Worm (Caenorhabditis elegans) whole organism, L3 larva: ENCODE measurements around the gene Y17G7B.17.
A peak's percentile ranks its signal among the peaks of the same experiment; 100 is the strongest.

ENCODE experiments used
- R02D3.7 ChIP-seq: fragments of 150-350 bp; optimal IDR thresholded peaks from 2 replicates; lab custom pipeline; 2014; ENCODE audit warnings: missing biosample characterization, missing genetic modification characterization
- ama-1 ChIP-seq: fragments of 150-350 bp; optimal IDR thresholded peaks from 2 replicates; lab custom pipeline; 2018
- ceh-16 ChIP-seq: sonication (generic microtip); optimal IDR thresholded peaks from 2 replicates; lab custom pipeline; 2017; ENCODE audit warnings: missing biosample characterization, missing genetic modification characterization
- ceh-28 ChIP-seq: fragments of 150-350 bp; optimal IDR thresholded peaks from 2 replicates; lab custom pipeline; 2014; ENCODE audit warnings: missing biosample characterization, missing genetic modification reagents, missing genetic modification characterization
- ceh-9 ChIP-seq: sonication (generic microtip); optimal IDR thresholded peaks from 2 replicates; lab custom pipeline; 2018; ENCODE audit warnings: missing biosample characterization, missing genetic modification characterization
- daf-12 ChIP-seq: fragments of 150-350 bp; optimal IDR thresholded peaks from 2 replicates; lab custom pipeline; 2014; ENCODE audit warnings: missing biosample characterization, missing genetic modification reagents, missing genetic modification characterization
- egl-27 ChIP-seq: sonication (generic microtip); optimal IDR thresholded peaks from 4 replicates; lab custom pipeline; 2017; ENCODE audit warnings: missing biosample characterization, missing genetic modification reagents, missing genetic modification characterization
- elt-1 ChIP-seq: fragments of 150-350 bp; optimal IDR thresholded peaks from 2 replicates; lab custom pipeline; 2014; ENCODE audit warnings: missing biosample characterization, missing genetic modification characterization
- eor-1 ChIP-seq, 2 experiments: fragments of 150-350 bp; optimal IDR thresholded peaks; 2 replicates each; lab custom pipeline; 2014 to 2018; ENCODE audit warnings: missing biosample characterization in 2 of 2, missing genetic modification characterization in 2 of 2
- fkh-10 ChIP-seq: sonication (generic microtip); optimal IDR thresholded peaks from 2 replicates; lab custom pipeline; 2017; ENCODE audit warnings: missing biosample characterization, missing genetic modification reagents, missing genetic modification characterization
- fkh-2 ChIP-seq: fragments of 150-350 bp; optimal IDR thresholded peaks from 2 replicates; lab custom pipeline; 2014; ENCODE audit warnings: missing biosample characterization, missing genetic modification reagents, missing genetic modification characterization
- fos-1 ChIP-seq: fragments of 150-350 bp; optimal IDR thresholded peaks from 2 replicates; lab custom pipeline; 2014; ENCODE audit warnings: missing biosample characterization, missing genetic modification characterization
- lin-15B ChIP-seq: fragments of 150-350 bp; optimal IDR thresholded peaks from 2 replicates; lab custom pipeline; 2014; ENCODE audit warnings: missing biosample characterization, missing genetic modification characterization
- lin-39 ChIP-seq: fragments of 150-350 bp; optimal IDR thresholded peaks from 2 replicates; lab custom pipeline; 2018; ENCODE audit warnings: missing biosample characterization, missing genetic modification reagents, missing genetic modification characterization
- lsy-12 ChIP-seq: sonication (generic microtip); optimal IDR thresholded peaks from 2 replicates; lab custom pipeline; 2016; ENCODE audit warnings: mild to moderate bottlenecking, missing genetic modification characterization, missing compliant biosample characterization
- mml-1 ChIP-seq: fragments of 150-350 bp; sonication (generic microtip); optimal IDR thresholded peaks from 3 replicates; lab custom pipeline; 2014; ENCODE audit warnings: missing biosample characterization, missing genetic modification characterization
- nfya-1 ChIP-seq: sonication (generic microtip); optimal IDR thresholded peaks from 2 replicates; lab custom pipeline; 2017; ENCODE audit warnings: missing genetic modification characterization, mild to moderate bottlenecking, missing compliant biosample characterization, antibody characterized with exemption, moderate library complexity; ENCODE audit not compliant: insufficient read depth
- nhr-11 ChIP-seq: fragments of 150-350 bp; optimal IDR thresholded peaks from 2 replicates; lab custom pipeline; 2014; ENCODE audit warnings: missing biosample characterization, missing genetic modification characterization
- nhr-237 ChIP-seq: fragments of 150-350 bp; optimal IDR thresholded peaks from 2 replicates; lab custom pipeline; 2014; ENCODE audit warnings: missing biosample characterization, missing genetic modification characterization
- nhr-28 ChIP-seq: fragments of 150-350 bp; optimal IDR thresholded peaks from 2 replicates; lab custom pipeline; 2014; ENCODE audit warnings: missing biosample characterization, missing genetic modification characterization
- nhr-43 ChIP-seq: sonication (generic microtip); optimal IDR thresholded peaks from 2 replicates; lab custom pipeline; 2016; ENCODE audit warnings: mild to moderate bottlenecking, missing genetic modification characterization, missing compliant biosample characterization; ENCODE audit not compliant: poor library complexity, severe bottlenecking
- nhr-67 ChIP-seq: fragments of 150-350 bp; optimal IDR thresholded peaks from 2 replicates; lab custom pipeline; 2014; ENCODE audit warnings: missing biosample characterization, missing genetic modification characterization
- nhr-76 ChIP-seq: fragments of 150-350 bp; sonication (generic microtip); optimal IDR thresholded peaks from 5 replicates; lab custom pipeline; 2014; ENCODE audit warnings: missing biosample characterization, missing genetic modification characterization
- nhr-77 ChIP-seq: fragments of 150-350 bp; optimal IDR thresholded peaks from 2 replicates; lab custom pipeline; 2014; ENCODE audit warnings: missing biosample characterization, missing genetic modification characterization
- pqm-1 ChIP-seq: fragments of 150-350 bp; optimal IDR thresholded peaks from 2 replicates; lab custom pipeline; 2017; ENCODE audit warnings: missing biosample characterization, missing genetic modification characterization, inconsistent platforms
- tbx-2 ChIP-seq: sonication (generic microtip); optimal IDR thresholded peaks from 2 replicates; lab custom pipeline; 2016; ENCODE audit warnings: mild to moderate bottlenecking, missing genetic modification characterization, missing compliant biosample characterization
- unc-39 ChIP-seq: sonication (generic microtip); optimal IDR thresholded peaks from 4 replicates; lab custom pipeline; 2017; ENCODE audit warnings: missing biosample characterization, missing genetic modification characterization
- unc-62 ChIP-seq: fragments of 150-350 bp; sonication (generic microtip); optimal IDR thresholded peaks from 4 replicates; lab custom pipeline; 2014; ENCODE audit warnings: missing biosample characterization, missing genetic modification reagents, missing genetic modification characterization
- zag-1 ChIP-seq: fragments of 150-350 bp; optimal IDR thresholded peaks from 2 replicates; lab custom pipeline; 2014; ENCODE audit warnings: missing biosample characterization, missing genetic modification characterization
- ztf-4 ChIP-seq: fragments of 150-350 bp; optimal IDR thresholded peaks from 2 replicates; lab custom pipeline; 2014; ENCODE audit warnings: missing biosample characterization, missing genetic modification characterization

Gene Y17G7B.17

DNA sequence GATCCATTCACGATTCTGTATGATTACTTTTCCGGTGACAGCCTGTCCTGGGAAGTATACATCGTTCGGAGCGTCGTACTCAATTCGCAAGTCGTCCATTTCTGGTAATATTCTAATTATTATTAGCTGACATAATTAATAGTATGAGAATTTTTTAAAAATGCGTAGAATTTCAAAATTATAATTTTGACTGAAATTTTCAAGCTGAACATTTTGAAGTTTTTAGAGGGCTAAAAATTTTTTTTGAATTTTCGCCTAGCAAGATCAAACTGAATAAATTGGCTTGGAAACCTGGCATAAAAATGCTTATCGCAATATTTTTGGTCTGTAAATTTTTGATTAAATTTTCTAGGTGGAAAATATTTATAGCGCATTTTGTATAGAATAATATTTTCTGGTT, 37.3 kb downstream of the Y17G7B.17 start, which contains the start of gene arrd-7:
Gene arrd-7 (minus strand): TSS at position 101 of the 400 bp plus-strand sequence.
- TF ChIP-seq lin-39 (tag; lab: Kevin White, UChicago) (no peak), unc-39 (tag; lab: Kevin White, UChicago) (no peak)

ce11 chrII:12059872-12060271, 39.9 kb downstream of the Y17G7B.17 start:
- TF ChIP-seq lsy-12 (tag; lab: Kevin White, UChicago) (peak; percentile 51), ceh-16 (tag; lab: Kevin White, UChicago) (no peak), lin-15B (tag; lab: Kevin White, UChicago) (no peak), fkh-10 (no peak), R02D3.7 (tag; lab: Kevin White, UChicago) (no peak), nhr-43 (tag; lab: Kevin White, UChicago) (peak; percentile 74), ama-1 (lab: Kevin White, UChicago) (peak; percentile 65), nhr-237 (tag; lab: Kevin White, UChicago) (no peak)

DNA sequence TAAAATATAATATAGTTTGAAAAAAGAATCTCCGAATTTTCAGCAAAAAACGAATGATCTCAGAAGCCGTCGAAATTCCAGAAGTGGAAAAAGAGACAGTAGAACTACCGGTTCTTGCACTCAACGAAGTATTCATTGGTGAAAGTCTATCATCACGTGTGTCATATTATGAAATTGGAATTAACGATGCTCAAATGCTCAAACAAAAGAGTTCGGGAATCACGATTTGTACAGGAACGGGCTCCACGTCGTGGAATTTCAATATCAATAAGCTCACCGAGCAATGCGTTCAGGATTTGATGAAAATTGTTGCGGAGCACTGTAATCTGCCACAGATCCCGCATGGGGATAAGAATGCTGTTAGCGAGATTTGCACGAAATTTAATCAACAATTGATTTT, 41.5 kb downstream of the Y17G7B.17 start:
- TF ChIP-seq ceh-28 (tag; lab: Kevin White, UChicago) (no peak), fkh-2 (tag; lab: Kevin White, UChicago) (no peak), ztf-4 (tag; lab: Kevin White, UChicago) (no peak), nhr-76 (tag; lab: Kevin White, UChicago) (no peak), elt-1 (no peak), ceh-9 (tag; lab: Kevin White, UChicago) (no peak), nhr-11 (tag; lab: Kevin White, UChicago) (no peak), nhr-43 (tag; lab: Kevin White, UChicago) (peak; percentile 33), eor-1 (tag; optimal IDR thresholded peaks at IDR 0.05; lab: Kevin White, UChicago) (no peak), ama-1 (lab: Kevin White, UChicago) (peak; percentile 83), tbx-2 (tag; lab: Kevin White, UChicago) (no peak), zag-1 (tag; lab: Kevin White, UChicago) (no peak), nhr-237 (tag; lab: Kevin White, UChicago) (no peak), lsy-12 (tag; lab: Kevin White, UChicago) (peak; percentile 35), daf-12 (tag; lab: Kevin White, UChicago) (no peak), unc-62 (GFP tag; lab: Kevin White, UChicago) (no peak), egl-27 (tag; lab: Kevin White, UChicago) (no peak)

DNA sequence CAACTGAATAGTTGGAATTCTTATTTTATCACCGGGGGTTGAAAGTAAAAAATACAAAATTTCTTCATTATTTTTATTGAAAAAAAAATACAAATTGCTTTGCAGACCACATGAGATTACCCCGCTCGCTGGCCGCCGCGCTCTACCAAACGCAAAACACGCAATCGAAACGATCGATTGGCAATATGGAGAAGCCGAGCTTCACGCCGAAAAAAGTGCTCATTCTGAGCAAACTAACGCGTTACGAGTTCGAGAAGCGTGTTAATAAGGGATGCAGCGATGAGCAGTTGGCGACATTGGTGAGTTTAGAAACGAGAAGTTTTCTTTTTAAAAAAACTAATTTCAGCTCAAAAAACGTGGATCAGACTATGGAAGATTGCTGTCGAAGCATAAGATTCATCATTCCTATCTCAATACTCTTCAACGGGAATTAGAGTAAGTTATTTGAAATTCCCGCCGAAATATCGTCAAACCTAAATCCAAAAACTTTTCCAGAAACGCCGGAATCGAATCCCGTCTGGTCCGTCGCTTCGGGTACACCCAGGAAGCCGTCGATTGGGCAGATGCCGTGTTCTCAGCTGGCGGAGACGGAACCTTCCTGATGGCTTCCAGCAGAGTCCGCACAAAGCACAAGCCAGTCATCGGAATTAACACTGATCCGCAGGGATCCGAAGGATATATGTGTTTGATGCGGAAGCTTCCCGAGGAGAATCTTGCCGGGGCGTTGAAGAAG, 44.2 kb downstream of the Y17G7B.17 start:
- TF ChIP-seq mml-1 (tag; lab: Kevin White, UChicago) (no peak), fos-1 (tag; lab: Kevin White, UChicago) (no peak), ama-1 (lab: Kevin White, UChicago) (peak; percentile 67), pqm-1 (no peak), nhr-11 (tag; lab: Kevin White, UChicago) (no peak), lsy-12 (tag; lab: Kevin White, UChicago) (peak; percentile 36), egl-27 (tag; lab: Kevin White, UChicago) (no peak), nhr-43 (tag; lab: Kevin White, UChicago) (peak; percentile 58), elt-1 (no peak), nhr-67 (tag; lab: Kevin White, UChicago) (no peak)

- TF ChIP-seq nfya-1 (tag; lab: Kevin White, UChicago) (peak; percentile 6), ama-1 (lab: Kevin White, UChicago) (peak; percentile 78), nhr-43 (tag; lab: Kevin White, UChicago) (peak; percentile 32), nhr-28 (tag; lab: Kevin White, UChicago) (no peak)
These were observed 45.2 kb downstream of the Y17G7B.17 start for ce11 chrII:12054558-12054957.

ce11 chrII:12054150-12054549, 45.6 kb downstream of the Y17G7B.17 start:
- TF ChIP-seq fkh-2 (tag; lab: Kevin White, UChicago) (no peak), nhr-77 (tag; lab: Kevin White, UChicago) (no peak), ama-1 (lab: Kevin White, UChicago) (peak; percentile 70), nfya-1 (tag; lab: Kevin White, UChicago) (no peak)
